Worm (Caenorhabditis elegans): ENCODE data around the gene K07F5.7.

The K07F5.7 gene

ce11 chrIV:9799129-9799528, 48.8 kb downstream of the K07F5.7 start, which contains the start of gene fat-4:
Gene fat-4, plus strand, starts transcription at chrIV:9799429.
- TF ChIP-seq F13C5.2 (tag; optimal IDR thresholded peaks at IDR 0.05) (no peak), scrt-1 (GFP tag; IDR thresholded peaks at IDR 0.05) (no peak), hmbx-1 (tag; optimal IDR thresholded peaks at IDR 0.05) (no peak), flt-1 (GFP tag; IDR thresholded peaks at IDR 0.05) (no peak), tra-4 (tag; optimal IDR thresholded peaks at IDR 0.05) (no peak), tbx-11 (GFP tag; IDR thresholded peaks at IDR 0.05) (no peak), hmg-4 (GFP tag; optimal IDR thresholded peaks at IDR 0.05) (no peak), sea-1 (GFP tag; conservative IDR thresholded peaks at IDR 0.05) (no peak), B0310.2 (tag; optimal IDR thresholded peaks at IDR 0.05) (no peak), ets-7 (tag; optimal IDR thresholded peaks at IDR 0.05) (no peak), aly-1 (tag; optimal IDR thresholded peaks at IDR 0.05) (no peak), ceh-13 (GFP tag; optimal IDR thresholded peaks at IDR 0.05) (no peak), ceh-36 (tag; optimal IDR thresholded peaks at IDR 0.05) (no peak), ama-1 (optimal IDR thresholded peaks at IDR 0.05) (no peak), pes-1 (GFP tag; IDR thresholded peaks at IDR 0.05) (no peak), hnd-1 (tag; optimal IDR thresholded peaks at IDR 0.05) (no peak), tbx-37 (GFP tag; conservative IDR thresholded peaks at IDR 0.05) (no peak)

ce11 chrIV:9798307-9798706, 49.7 kb downstream of the K07F5.7 start:
- TF ChIP-seq hmg-4 (GFP tag; optimal IDR thresholded peaks at IDR 0.05) (no peak), aly-1 (tag; optimal IDR thresholded peaks at IDR 0.05) (no peak), pes-1 (GFP tag; IDR thresholded peaks at IDR 0.05) (no peak), B0310.2 (tag; optimal IDR thresholded peaks at IDR 0.05) (no peak), tbx-37 (GFP tag; conservative IDR thresholded peaks at IDR 0.05) (no peak), flt-1 (GFP tag; IDR thresholded peaks at IDR 0.05) (no peak), ama-1 (optimal IDR thresholded peaks at IDR 0.05) (no peak), ceh-13 (GFP tag; optimal IDR thresholded peaks at IDR 0.05) (no peak), F13C5.2 (tag; optimal IDR thresholded peaks at IDR 0.05) (no peak), tbx-11 (GFP tag; IDR thresholded peaks at IDR 0.05) (no peak), hmbx-1 (tag; optimal IDR thresholded peaks at IDR 0.05) (no peak), ceh-36 (tag; optimal IDR thresholded peaks at IDR 0.05) (no peak), scrt-1 (GFP tag; IDR thresholded peaks at IDR 0.05) (no peak), tra-4 (tag; optimal IDR thresholded peaks at IDR 0.05) (no peak), hnd-1 (tag; optimal IDR thresholded peaks at IDR 0.05) (no peak), sea-1 (GFP tag; conservative IDR thresholded peaks at IDR 0.05) (no peak), ets-7 (tag; optimal IDR thresholded peaks at IDR 0.05) (no peak)

All from whole organism, early embryonic.